Worm (Caenorhabditis elegans): ENCODE measurements around the gene Y38H8A.12.

- TF ChIP-seq bed-2 (GFP tag; IDR thresholded peaks at IDR 0.05) (no peak), sea-2 (GFP tag; IDR thresholded peaks at IDR 0.05) (no peak), die-1 (tag; optimal IDR thresholded peaks at IDR 0.05) (no peak), F39B2.1 (GFP tag; IDR thresholded peaks at IDR 0.05) (no peak), F57A8.1 (GFP tag; optimal IDR thresholded peaks at IDR 0.05) (no peak), K11D2.4 (GFP tag; IDR thresholded peaks at IDR 0.05) (no peak), F23B12.7 (tag; optimal IDR thresholded peaks at IDR 0.05; ENCODE audit: insufficient read depth) (no peak), attf-3 (GFP tag; conservative IDR thresholded peaks at IDR 0.05) (no peak), hmg-1.2 (GFP tag; IDR thresholded peaks at IDR 0.05) (no peak)
Measured at ce11 chrIV:13508924-13509323, 48.1 kb upstream of the Y38H8A.12 start, which contains the start of gene afmd-2.

All from whole organism, young adult.